Worm (Caenorhabditis elegans) whole organism, L2 larva: Measurements from ENCODE around the gene algn-6.

Experiments
- R02D3.7 ChIP-seq: fragments of 150-350 bp; optimal IDR thresholded peaks from 2 replicates; lab custom pipeline; 2014; ENCODE audit warnings: missing biosample characterization, missing genetic modification characterization
- ama-1 ChIP-seq: fragments of 150-350 bp; optimal IDR thresholded peaks from 2 replicates; lab custom pipeline; 2018; ENCODE audit warnings: inconsistent platforms
- blmp-1 ChIP-seq: sonication (generic microtip); optimal IDR thresholded peaks from 2 replicates; lab custom pipeline; 2017; ENCODE audit warnings: missing genetic modification characterization, mild to moderate bottlenecking, missing compliant biosample characterization, antibody characterized with exemption, moderate library complexity; ENCODE audit not compliant: insufficient read depth
- egl-27 ChIP-seq: sonication (generic microtip); optimal IDR thresholded peaks from 3 replicates; lab custom pipeline; 2017; ENCODE audit warnings: missing biosample characterization, missing genetic modification reagents, missing genetic modification characterization
- fos-1 ChIP-seq: fragments of 150-350 bp; optimal IDR thresholded peaks from 2 replicates; lab custom pipeline; 2014; ENCODE audit warnings: missing biosample characterization, missing genetic modification characterization
- lin-11 ChIP-seq: fragments of 150-350 bp; sonication (generic microtip); optimal IDR thresholded peaks from 2 replicates; lab custom pipeline; 2014; ENCODE audit warnings: missing biosample characterization, missing genetic modification characterization, inconsistent platforms, mixed read lengths
- lin-13 ChIP-seq: fragments of 150-350 bp; optimal IDR thresholded peaks from 2 replicates; lab custom pipeline; 2014; ENCODE audit warnings: missing biosample characterization, missing genetic modification reagents, missing genetic modification characterization
- lin-39 ChIP-seq: fragments of 150-350 bp; optimal IDR thresholded peaks from 2 replicates; lab custom pipeline; 2014; ENCODE audit warnings: missing biosample characterization, missing genetic modification reagents, missing genetic modification characterization
- lsy-2 ChIP-seq, 2 experiments: fragments of 150-350 bp in 1 of 2; sonication (generic microtip) in 1 of 2; optimal IDR thresholded peaks; 2 replicates each; lab custom pipeline; 2014 to 2017; ENCODE audit warnings: missing biosample characterization in 2 of 2, missing genetic modification characterization in 2 of 2
- nhr-11 ChIP-seq: fragments of 150-350 bp; optimal IDR thresholded peaks from 2 replicates; lab custom pipeline; 2014; ENCODE audit warnings: missing biosample characterization, missing genetic modification characterization
- nhr-23 ChIP-seq: fragments of 150-350 bp; optimal IDR thresholded peaks from 2 replicates; lab custom pipeline; 2014; ENCODE audit warnings: missing biosample characterization, missing genetic modification reagents, missing genetic modification characterization
- nhr-6 ChIP-seq: fragments of 150-350 bp; optimal IDR thresholded peaks from 2 replicates; lab custom pipeline; 2014; ENCODE audit warnings: missing biosample characterization, missing genetic modification characterization
- snpc-4 ChIP-seq: fragments of 150-350 bp; optimal IDR thresholded peaks from 2 replicates; lab custom pipeline; 2014; ENCODE audit warnings: missing biosample characterization, missing genetic modification characterization

DNA sequence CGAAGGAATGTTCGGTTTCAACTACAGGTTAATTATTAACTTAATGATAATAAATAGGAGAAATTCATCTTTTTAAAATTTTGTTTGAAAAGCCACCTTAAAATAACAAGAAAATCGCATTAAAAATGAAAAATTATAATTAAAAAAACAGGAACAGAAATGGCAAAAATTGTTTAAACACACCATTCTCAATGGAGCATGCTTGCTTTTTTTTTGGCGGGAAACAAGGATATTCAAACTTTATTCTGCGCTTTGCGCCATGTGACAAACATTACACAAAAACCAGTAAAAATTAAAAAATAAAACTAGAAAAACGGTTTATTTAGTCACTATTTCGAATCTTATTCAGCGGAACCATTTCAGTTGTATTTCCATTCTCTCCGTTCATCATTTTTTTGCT lies 10.9 kb upstream of the algn-6 start:
- TF ChIP-seq ama-1 (lab: Kevin White, UChicago) (no peak), lsy-2 (tag; optimal IDR thresholded peaks at IDR 0.05; lab: Kevin White, UChicago) (no peak), lin-39 (no peak), egl-27 (tag; lab: Kevin White, UChicago) (no peak), snpc-4 (no peak), blmp-1 (tag; lab: Kevin White, UChicago) (no peak), nhr-11 (no peak), lin-11 (no peak), fos-1 (tag; lab: Kevin White, UChicago) (no peak), R02D3.7 (tag; lab: Kevin White, UChicago) (no peak), nhr-6 (tag; lab: Kevin White, UChicago) (no peak), nhr-23 (tag; lab: Kevin White, UChicago) (no peak), lin-13 (GFP tag; lab: Kevin White, UChicago) (no peak)
